Worm (Caenorhabditis elegans) whole organism, mixed stage, embryonic: ENCODE measurements around the gene C50E3.13.

Source experiments
- blmp-1 ChIP-seq: fragments of 150-350 bp; optimal IDR thresholded peaks from 2 replicates; lab custom pipeline; 2014; ENCODE audit warnings: missing biosample characterization, missing genetic modification characterization
- ceh-83 ChIP-seq: fragments of 200-800 bp; sonication (Bioruptor generic); optimal IDR thresholded peaks from 2 replicates; lab custom pipeline; 2018; ENCODE audit warnings: mild to moderate bottlenecking, missing genetic modification characterization, missing compliant biosample characterization
- elt-3 ChIP-seq: fragments of 150-350 bp; optimal IDR thresholded peaks from 2 replicates; lab custom pipeline; 2014; ENCODE audit warnings: missing biosample characterization, missing genetic modification characterization
- lin-13 ChIP-seq: fragments of 150-350 bp; optimal IDR thresholded peaks from 2 replicates; lab custom pipeline; 2014; ENCODE audit warnings: missing biosample characterization, missing genetic modification characterization
- nhr-12 ChIP-seq: fragments of 150-350 bp; optimal IDR thresholded peaks from 2 replicates; lab custom pipeline; 2014; ENCODE audit warnings: missing biosample characterization, missing genetic modification characterization
- nhr-237 ChIP-seq: fragments of 150-350 bp; optimal IDR thresholded peaks from 2 replicates; lab custom pipeline; 2014; ENCODE audit warnings: missing biosample characterization, missing genetic modification characterization
- pha-4 ChIP-seq: fragments of 150-350 bp; optimal IDR thresholded peaks from 2 replicates; lab custom pipeline; 2018; ENCODE audit warnings: missing biosample characterization, missing genetic modification reagents, missing genetic modification characterization
- snpc-4 ChIP-seq: fragments of 150-350 bp; optimal IDR thresholded peaks from 2 replicates; lab custom pipeline; 2014; ENCODE audit warnings: missing biosample characterization, missing genetic modification characterization
- tbx-8 ChIP-seq: fragments of 200-800 bp; sonication (Bioruptor generic); optimal IDR thresholded peaks from 2 replicates; lab custom pipeline; 2018; ENCODE audit warnings: mild to moderate bottlenecking, missing genetic modification characterization, moderate library complexity, missing compliant biosample characterization
- zip-8 ChIP-seq: fragments of 150-350 bp; optimal IDR thresholded peaks from 2 replicates; lab custom pipeline; 2014; ENCODE audit warnings: missing biosample characterization, missing genetic modification characterization
- ztf-11 ChIP-seq: fragments of 150-350 bp; optimal IDR thresholded peaks from 2 replicates; lab custom pipeline; 2014; ENCODE audit warnings: missing biosample characterization, missing genetic modification characterization

DNA sequence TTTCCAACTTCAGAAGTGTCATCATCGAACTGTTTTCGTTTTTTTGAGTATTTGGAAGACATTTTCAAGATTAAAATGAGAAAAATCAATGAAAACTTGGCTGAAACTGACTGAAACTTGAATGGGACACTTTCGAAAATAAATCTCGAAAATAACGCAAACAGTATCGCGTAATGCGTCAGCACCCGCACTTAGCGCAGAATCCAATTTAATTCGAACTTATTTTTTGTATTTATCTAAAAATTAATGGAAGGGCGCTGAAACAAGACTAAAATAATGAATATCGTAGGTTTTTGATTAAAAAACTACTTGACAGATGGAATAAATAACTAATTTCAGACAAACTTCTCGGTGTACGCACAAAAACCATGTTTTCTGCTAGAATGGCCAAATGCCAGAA is 48.5 kb downstream of the C50E3.13 start, which contains the start of the genes snu-66 and ints-9:
- TF ChIP-seq lin-13 (no peak), ceh-83 (no peak), ztf-11 (tag; lab: Kevin White, UChicago) (no peak), snpc-4 (tag; lab: Kevin White, UChicago) (no peak), pha-4 (tag; lab: Kevin White, UChicago) (peak; percentile 32), blmp-1 (tag; lab: Kevin White, UChicago) (no peak), nhr-12 (tag; lab: Kevin White, UChicago) (no peak), elt-3 (tag; lab: Kevin White, UChicago) (no peak), zip-8 (tag; lab: Kevin White, UChicago) (no peak), tbx-8 (GFP tag; lab: Kevin White, UChicago) (no peak), nhr-237 (tag; lab: Kevin White, UChicago) (no peak)
